Worm (Caenorhabditis elegans) whole organism, early embryonic: Measurements from ENCODE around the gene mig-5.

Experiments used
- B0310.2 ChIP-seq: sonication (generic microtip); optimal IDR thresholded peaks from 2 replicates; lab custom pipeline; 2016; ENCODE audit warnings: mild to moderate bottlenecking, missing genetic modification characterization, missing compliant biosample characterization
- F13C5.2 ChIP-seq: sonication (generic microtip); optimal IDR thresholded peaks from 2 replicates; lab custom pipeline; 2017; ENCODE audit warnings: mild to moderate bottlenecking, missing genetic modification characterization, inconsistent platforms, missing compliant biosample characterization
- aly-1 ChIP-seq: sonication (generic microtip); optimal IDR thresholded peaks from 2 replicates; lab custom pipeline; 2016; ENCODE audit warnings: missing genetic modification characterization, missing compliant biosample characterization
- ama-1 ChIP-seq: fragments of 150-350 bp; optimal IDR thresholded peaks from 2 replicates; lab custom pipeline; 2014
- ceh-13 ChIP-seq: fragments of 200-800 bp; sonication (Bioruptor generic); optimal IDR thresholded peaks from 2 replicates; lab custom pipeline; 2018; ENCODE audit warnings: mild to moderate bottlenecking, missing genetic modification characterization, missing compliant biosample characterization
- ceh-36 ChIP-seq: sonication (generic microtip); optimal IDR thresholded peaks from 2 replicates; lab custom pipeline; 2016; ENCODE audit warnings: missing genetic modification characterization, inconsistent platforms, missing compliant biosample characterization
- ets-7 ChIP-seq: sonication (generic microtip); optimal IDR thresholded peaks from 2 replicates; lab custom pipeline; 2016; ENCODE audit warnings: missing genotype, missing genetic modification characterization, missing compliant biosample characterization
- flt-1 ChIP-seq: fragments of 200-800 bp; sonication (Bioruptor generic); IDR thresholded peaks from 2 replicates; pipeline ENCODE4 v1.3.6; 2022; ENCODE audit warnings: missing genetic modification characterization, missing compliant biosample characterization
- hmbx-1 ChIP-seq: sonication (generic microtip); optimal IDR thresholded peaks from 2 replicates; lab custom pipeline; 2016; ENCODE audit warnings: mild to moderate bottlenecking, missing genetic modification characterization, missing compliant biosample characterization
- hmg-4 ChIP-seq: fragments of 200-800 bp; sonication (Bioruptor generic); optimal IDR thresholded peaks from 2 replicates; lab custom pipeline; 2018; ENCODE audit warnings: mild to moderate bottlenecking, missing genetic modification characterization, missing compliant biosample characterization
- hnd-1 ChIP-seq: sonication (generic microtip); optimal IDR thresholded peaks from 2 replicates; lab custom pipeline; 2016; ENCODE audit warnings: missing genetic modification characterization, missing compliant biosample characterization
- pes-1 ChIP-seq: fragments of 200-800 bp; sonication (Bioruptor generic); IDR thresholded peaks from 2 replicates; pipeline ENCODE4 v1.3.6; 2022; ENCODE audit warnings: missing genetic modification reagents, missing genetic modification characterization, missing compliant biosample characterization
- scrt-1 ChIP-seq: fragments of 200-800 bp; sonication (Bioruptor generic); IDR thresholded peaks from 2 replicates; pipeline ENCODE4 v1.3.6; 2022; ENCODE audit warnings: missing genetic modification characterization, missing compliant biosample characterization
- sea-1 ChIP-seq: fragments of 200-800 bp; sonication (Bioruptor generic); conservative IDR thresholded peaks from 2 replicates; pipeline ENCODE4 v1.3.6; 2022; ENCODE audit warnings: missing genetic modification characterization, missing compliant biosample characterization
- tbx-11 ChIP-seq: fragments of 200-800 bp; sonication (Bioruptor generic); IDR thresholded peaks from 2 replicates; pipeline ENCODE4 v1.3.6; 2022; ENCODE audit warnings: missing genetic modification characterization, missing compliant biosample characterization
- tbx-37 ChIP-seq: fragments of 200-800 bp; sonication (Bioruptor generic); conservative IDR thresholded peaks from 2 replicates; pipeline ENCODE4 v1.3.6; 2022; ENCODE audit warnings: missing genetic modification reagents, missing genetic modification characterization, missing compliant biosample characterization
- tra-4 ChIP-seq: sonication (generic microtip); optimal IDR thresholded peaks from 2 replicates; lab custom pipeline; 2017; ENCODE audit warnings: missing genetic modification characterization, missing compliant biosample characterization

mig-5 gene

ce11 chrII:8222309-8223065, 37.7 kb upstream of the mig-5 start, which contains the start of gene dab-1:
dab-1 (plus strand) TSS chrII:8222386.
- TF ChIP-seq ets-7 (tag; lab: Kevin White, UChicago) (no peak), B0310.2 (tag; lab: Kevin White, UChicago) (no peak), flt-1 (0 out of 2 replicates have a peak, but pooled peaks have one; percentile 34), sea-1 (GFP tag; lab: Robert Waterston, UW) (0 out of 2 replicates have a peak, but pooled peaks have one; percentile 55), ama-1 (lab: Kevin White, UChicago) (peak; percentile 80), hmg-4 (GFP tag; lab: Kevin White, UChicago) (peak; percentile 61)

- TF ChIP-seq ceh-36 (tag; lab: Kevin White, UChicago) (no peak), B0310.2 (tag; lab: Kevin White, UChicago) (no peak), tra-4 (tag; lab: Kevin White, UChicago) (no peak), aly-1 (tag; lab: Kevin White, UChicago) (no peak)
These were observed 35.4 kb upstream of the mig-5 start for ce11 chrII:8220267-8220666.

ce11 chrII:8218266-8218665, 33.4 kb upstream of the mig-5 start:
- TF ChIP-seq hmg-4 (GFP tag; lab: Kevin White, UChicago) = no peak
- no peak for TF ChIP-seq ama-1 (lab: Kevin White, UChicago)
- TF ChIP-seq hmbx-1 (tag; lab: Kevin White, UChicago) = no peak
- no peak for TF ChIP-seq hnd-1 (tag; lab: Kevin White, UChicago)
- TF ChIP-seq aly-1 (tag; lab: Kevin White, UChicago) = no peak
- TF ChIP-seq flt-1 = no peak
- TF ChIP-seq sea-1 (GFP tag; lab: Robert Waterston, UW) = no peak
- no peak for TF ChIP-seq tbx-37
- TF ChIP-seq F13C5.2 = no peak
- TF ChIP-seq ets-7 (tag; lab: Kevin White, UChicago) = no peak
- no peak for TF ChIP-seq scrt-1 (GFP tag; lab: Robert Waterston, UW)
- TF ChIP-seq tra-4 (tag; lab: Kevin White, UChicago) = no peak
- TF ChIP-seq tbx-11 (GFP tag; lab: Robert Waterston, UW) = no peak
- no peak for TF ChIP-seq pes-1 (GFP tag; lab: Robert Waterston, UW)
- no peak for TF ChIP-seq ceh-36 (tag; lab: Kevin White, UChicago)
- TF ChIP-seq B0310.2 (tag; lab: Kevin White, UChicago) = no peak

ce11 chrII:8216922-8217321, 32.1 kb upstream of the mig-5 start, which contains the start of gene ifg-1:
ifg-1 (plus strand) TSS chrII:8217222.
- no peak for TF ChIP-seq ceh-13 (GFP tag; lab: Kevin White, UChicago)

ce11 chrII:8216433-8216832, 31.6 kb upstream of the mig-5 start, which contains the start of gene M110.3:
M110.3 (minus strand) TSS chrII:8216616.
- TF ChIP-seq flt-1 (no peak), ets-7 (tag; lab: Kevin White, UChicago) (no peak), ama-1 (lab: Kevin White, UChicago) (no peak), aly-1 (tag; lab: Kevin White, UChicago) (no peak), sea-1 (GFP tag; lab: Robert Waterston, UW) (no peak), B0310.2 (tag; lab: Kevin White, UChicago) (no peak), F13C5.2 (no peak), hmbx-1 (tag; lab: Kevin White, UChicago) (no peak)

ce11 chrII:8214367-8214766, 29.5 kb upstream of the mig-5 start, which contains the start of gene M110.10:
M110.10 (minus strand) TSS chrII:8214467.
- TF ChIP-seq tbx-11 (GFP tag; lab: Robert Waterston, UW) (no peak), tbx-37 (no peak), aly-1 (tag; lab: Kevin White, UChicago) (no peak), hmg-4 (GFP tag; lab: Kevin White, UChicago) (no peak), scrt-1 (GFP tag; lab: Robert Waterston, UW) (no peak), hnd-1 (tag; lab: Kevin White, UChicago) (no peak), B0310.2 (tag; lab: Kevin White, UChicago) (no peak), pes-1 (GFP tag; lab: Robert Waterston, UW) (no peak), ets-7 (tag; lab: Kevin White, UChicago) (no peak), flt-1 (no peak), tra-4 (tag; lab: Kevin White, UChicago) (no peak), sea-1 (GFP tag; lab: Robert Waterston, UW) (no peak), ceh-13 (GFP tag; lab: Kevin White, UChicago) (no peak), hmbx-1 (tag; lab: Kevin White, UChicago) (no peak), F13C5.2 (no peak), ama-1 (lab: Kevin White, UChicago) (no peak), ceh-36 (tag; lab: Kevin White, UChicago) (no peak)

ce11 chrII:8212680-8213079, 27.9 kb upstream of the mig-5 start, which contains the start of gene twk-3:
twk-3 (minus strand) TSS chrII:8212780.
- TF ChIP-seq aly-1 (tag; lab: Kevin White, UChicago) (no peak), ama-1 (lab: Kevin White, UChicago) (no peak), F13C5.2 (no peak), pes-1 (GFP tag; lab: Robert Waterston, UW) (no peak), tbx-11 (GFP tag; lab: Robert Waterston, UW) (no peak), scrt-1 (GFP tag; lab: Robert Waterston, UW) (no peak), ceh-36 (tag; lab: Kevin White, UChicago) (no peak), B0310.2 (tag; lab: Kevin White, UChicago) (no peak), hmbx-1 (tag; lab: Kevin White, UChicago) (no peak), flt-1 (no peak), hmg-4 (GFP tag; lab: Kevin White, UChicago) (no peak), tra-4 (tag; lab: Kevin White, UChicago) (no peak), hnd-1 (tag; lab: Kevin White, UChicago) (no peak), ceh-13 (GFP tag; lab: Kevin White, UChicago) (no peak), sea-1 (GFP tag; lab: Robert Waterston, UW) (no peak), ets-7 (tag; lab: Kevin White, UChicago) (no peak), tbx-37 (no peak)
